Worm (Caenorhabditis elegans) whole organism, L4 larva: Measurements from ENCODE around the gene F58B4.5.
A peak's percentile ranks its signal among the peaks of the same experiment; 100 is the strongest.

Source experiments
- D1046.2 ChIP-seq: fragments of 200-800 bp; sonication (Bioruptor generic); IDR thresholded peaks from 2 replicates; pipeline ENCODE4 v1.3.6; 2022; ENCODE audit warnings: missing genetic modification characterization, missing compliant biosample characterization
- F26F4.8 ChIP-seq: fragments of 200-800 bp; sonication (Bioruptor generic); conservative IDR thresholded peaks from 2 replicates; pipeline ENCODE4 v1.3.6; 2022; ENCODE audit warnings: missing genetic modification characterization, missing compliant biosample characterization
- F37D6.2 ChIP-seq: sonication (generic microtip); optimal IDR thresholded peaks from 2 replicates; lab custom pipeline; 2016; ENCODE audit warnings: mild to moderate bottlenecking, missing genetic modification characterization, missing compliant biosample characterization
- F49E8.2 ChIP-seq: sonication (generic microtip); optimal IDR thresholded peaks from 2 replicates; lab custom pipeline; 2016; ENCODE audit warnings: missing compliant biosample characterization, mild to moderate bottlenecking, missing genetic modification characterization, borderline replicate concordance
- T20F7.1 ChIP-seq: fragments of 200-800 bp; sonication (Bioruptor generic); optimal IDR thresholded peaks from 2 replicates; lab custom pipeline; 2018; ENCODE audit warnings: mild to moderate bottlenecking, missing genetic modification characterization, missing compliant biosample characterization
- Y48G9A.11 ChIP-seq: fragments of 200-800 bp; sonication (Bioruptor generic); IDR thresholded peaks from 2 replicates; pipeline ENCODE4 v1.3.6; 2022; ENCODE audit warnings: missing genetic modification reagents, missing genetic modification characterization, missing compliant biosample characterization
- Y75B8A.6 ChIP-seq: fragments of 200-800 bp; sonication (Bioruptor generic); IDR thresholded peaks from 2 replicates; pipeline ENCODE4 v1.3.6; 2022; ENCODE audit warnings: missing genetic modification reagents, missing genetic modification characterization, missing compliant biosample characterization
- aly-2 ChIP-seq: sonication (generic microtip); optimal IDR thresholded peaks from 2 replicates; lab custom pipeline; 2018; ENCODE audit warnings: missing biosample characterization, missing genetic modification characterization
- ama-1 ChIP-seq: fragments of 150-350 bp; optimal IDR thresholded peaks from 2 replicates; lab custom pipeline; 2014; ENCODE audit warnings: inconsistent platforms, mixed read lengths
- attf-4 ChIP-seq: sonication (generic microtip); optimal IDR thresholded peaks from 3 replicates; lab custom pipeline; 2017; ENCODE audit warnings: missing biosample characterization, missing genetic modification characterization
- ceh-28 ChIP-seq: fragments of 150-350 bp; optimal IDR thresholded peaks from 2 replicates; lab custom pipeline; 2014; ENCODE audit warnings: missing biosample characterization, missing genetic modification reagents, missing genetic modification characterization
- ceh-32 ChIP-seq: sonication (generic microtip); optimal IDR thresholded peaks from 2 replicates; lab custom pipeline; 2016; ENCODE audit warnings: mild to moderate bottlenecking, missing genetic modification characterization, missing compliant biosample characterization; ENCODE audit not compliant: poor library complexity
- daf-16 ChIP-seq, 3 experiments: sonication (generic microtip); optimal IDR thresholded peaks; 2 replicates each; lab custom pipeline; 2016 to 2017; ENCODE audit warnings: missing genetic modification characterization in 3 of 3, missing genetic modification reagents in 3 of 3, mild to moderate bottlenecking in 2 of 3, missing compliant biosample characterization in 2 of 3, missing biosample characterization in 1 of 3, moderate library complexity in 1 of 3
- egl-43 ChIP-seq: fragments of 200-800 bp; sonication (Bioruptor generic); IDR thresholded peaks from 2 replicates; pipeline ENCODE4 v1.3.6; 2022; ENCODE audit warnings: missing genetic modification reagents, missing genetic modification characterization, missing compliant biosample characterization
- hlh-30 ChIP-seq: sonication (generic microtip); optimal IDR thresholded peaks from 2 replicates; lab custom pipeline; 2017; ENCODE audit warnings: antibody characterized with exemption, mild to moderate bottlenecking, missing genetic modification characterization, missing compliant biosample characterization; ENCODE audit not compliant: insufficient read depth
- jun-1 ChIP-seq: fragments of 150-350 bp; optimal IDR thresholded peaks from 2 replicates; lab custom pipeline; 2014; ENCODE audit warnings: missing biosample characterization, missing genetic modification reagents, missing genetic modification characterization
- lin-1 ChIP-seq: fragments of 200-800 bp; sonication (Bioruptor generic); IDR thresholded peaks from 2 replicates; pipeline ENCODE4 v1.3.6; 2022; ENCODE audit warnings: missing genetic modification reagents, missing genetic modification characterization, missing compliant biosample characterization
- lin-13 ChIP-seq: fragments of 150-350 bp; optimal IDR thresholded peaks from 2 replicates; lab custom pipeline; 2014; ENCODE audit warnings: missing biosample characterization, missing genetic modification reagents, missing genetic modification characterization
- lin-39 ChIP-seq: fragments of 150-350 bp; optimal IDR thresholded peaks from 2 replicates; lab custom pipeline; 2014; ENCODE audit warnings: missing biosample characterization, missing genetic modification reagents, missing genetic modification characterization
- lir-3 ChIP-seq: sonication (generic microtip); optimal IDR thresholded peaks from 2 replicates; lab custom pipeline; 2016; ENCODE audit warnings: mild to moderate bottlenecking, missing genetic modification characterization, missing compliant biosample characterization
- madf-5 ChIP-seq, 2 experiments: fragments of 200-800 bp; sonication (Bioruptor generic); IDR thresholded peaks; 2 replicates each; pipeline ENCODE4 v1.3.6; 2022; ENCODE audit warnings: missing compliant biosample characterization in 2 of 2, missing genetic modification characterization in 2 of 2
- mdl-1 ChIP-seq, 2 experiments: fragments of 150-350 bp in 1 of 2; sonication (generic microtip) in 1 of 2; optimal IDR thresholded peaks; 2 replicates each; lab custom pipeline; 2014 to 2017; ENCODE audit warnings: missing biosample characterization in 2 of 2, missing genetic modification characterization in 2 of 2
- mes-2 ChIP-seq: sonication (generic microtip); optimal IDR thresholded peaks from 2 replicates; lab custom pipeline; 2016; ENCODE audit warnings: missing genotype, mild to moderate bottlenecking, missing genetic modification characterization, missing compliant biosample characterization; ENCODE audit not compliant: poor library complexity, severe bottlenecking
- mxl-2 ChIP-seq: fragments of 200-800 bp; sonication (Bioruptor generic); conservative IDR thresholded peaks from 2 replicates; pipeline ENCODE4 v1.3.6; 2022; ENCODE audit warnings: missing genetic modification reagents, missing genetic modification characterization, missing compliant biosample characterization
- mxl-3 ChIP-seq: fragments of 200-800 bp; sonication (Bioruptor generic); optimal IDR thresholded peaks from 2 replicates; lab custom pipeline; 2018; ENCODE audit warnings: mild to moderate bottlenecking, missing genetic modification characterization, missing compliant biosample characterization
- nhr-10 ChIP-seq: fragments of 150-350 bp; optimal IDR thresholded peaks from 2 replicates; lab custom pipeline; 2014; ENCODE audit warnings: missing biosample characterization, missing genetic modification characterization
- nhr-11 ChIP-seq: fragments of 150-350 bp; optimal IDR thresholded peaks from 2 replicates; lab custom pipeline; 2014; ENCODE audit warnings: missing biosample characterization, missing genetic modification characterization
- nhr-76 ChIP-seq: fragments of 150-350 bp; optimal IDR thresholded peaks from 2 replicates; lab custom pipeline; 2014; ENCODE audit warnings: missing biosample characterization, missing genetic modification characterization
- pha-4 ChIP-seq, 2 experiments: fragments of 150-350 bp in 1 of 2; fragments of 200-800 bp in 1 of 2; sonication (Bioruptor generic) in 1 of 2; IDR thresholded peaks in 1 of 2; optimal IDR thresholded peaks in 1 of 2; 2 replicates each; pipeline versions ENCODE4 v1.3.6 to Lab custom; 2014 to 2022; ENCODE audit warnings: missing genetic modification characterization in 2 of 2, missing genetic modification reagents in 2 of 2, missing biosample characterization in 1 of 2, missing compliant biosample characterization in 1 of 2
- php-3 ChIP-seq: fragments of 200-800 bp; sonication (Bioruptor generic); IDR thresholded peaks from 2 replicates; pipeline ENCODE4 v1.3.6; 2022; ENCODE audit warnings: missing genetic modification reagents, missing genetic modification characterization, missing compliant biosample characterization
- pqm-1 ChIP-seq: sonication (generic microtip); optimal IDR thresholded peaks from 2 replicates; lab custom pipeline; 2017; ENCODE audit warnings: missing biosample characterization, missing genetic modification characterization
- snpc-1.2 ChIP-seq: fragments of 200-800 bp; sonication (Bioruptor generic); IDR thresholded peaks from 2 replicates; pipeline ENCODE4 v1.3.6; 2022; ENCODE audit warnings: missing genetic modification reagents, missing genetic modification characterization, missing compliant biosample characterization
- snpc-4 ChIP-seq: fragments of 150-350 bp; optimal IDR thresholded peaks from 2 replicates; lab custom pipeline; 2014; ENCODE audit warnings: missing biosample characterization, missing genetic modification characterization
- spr-1 ChIP-seq: sonication (generic microtip); optimal IDR thresholded peaks from 2 replicates; lab custom pipeline; 2016; ENCODE audit warnings: mild to moderate bottlenecking, missing genetic modification characterization, missing compliant biosample characterization
- spr-3 ChIP-seq: fragments of 200-800 bp; sonication (Bioruptor generic); optimal IDR thresholded peaks from 2 replicates; lab custom pipeline; 2018; ENCODE audit warnings: mild to moderate bottlenecking, missing genetic modification characterization, missing compliant biosample characterization
- tra-1 ChIP-seq: fragments of 200-800 bp; sonication (Bioruptor generic); IDR thresholded peaks from 2 replicates; pipeline ENCODE4 v1.3.6; 2022; ENCODE audit warnings: missing genetic modification reagents, missing genetic modification characterization, missing compliant biosample characterization
- unc-62 ChIP-seq, 3 experiments: fragments of 150-350 bp in 1 of 3; sonication (generic microtip); optimal IDR thresholded peaks in 2 of 3; peaks in 1 of 3; 1 replicate in 1 of 3; 2 replicates in 2 of 3; lab custom pipeline; 2014 to 2017; ENCODE audit warnings: missing biosample characterization in 3 of 3, missing genetic modification characterization in 3 of 3, missing genetic modification reagents in 3 of 3, missing genotype in 1 of 3
- zfp-2 ChIP-seq: sonication (generic microtip); optimal IDR thresholded peaks from 2 replicates; lab custom pipeline; 2016; ENCODE audit warnings: mild to moderate bottlenecking, missing genetic modification characterization, missing compliant biosample characterization
- zfp-3 ChIP-seq: fragments of 200-800 bp; sonication (Bioruptor generic); conservative IDR thresholded peaks from 2 replicates; pipeline ENCODE4 v1.3.6; 2022; ENCODE audit warnings: missing genetic modification reagents, missing genetic modification characterization, missing compliant biosample characterization
- zip-11 ChIP-seq: fragments of 200-800 bp; sonication (Bioruptor generic); IDR thresholded peaks from 2 replicates; pipeline ENCODE4 v1.3.6; 2022; ENCODE audit warnings: missing genetic modification characterization, missing compliant biosample characterization
- zip-2 ChIP-seq: fragments of 150-350 bp; optimal IDR thresholded peaks from 2 replicates; lab custom pipeline; 2014; ENCODE audit warnings: missing biosample characterization, missing genetic modification characterization
- ztf-11 ChIP-seq: fragments of 150-350 bp; optimal IDR thresholded peaks from 2 replicates; lab custom pipeline; 2014; ENCODE audit warnings: missing biosample characterization, missing genetic modification characterization

Gene F58B4.5

ce11 chrV:10887564-10887963 lies 44.9 kb upstream of the F58B4.5 start (continued):
- TF ChIP-seq zfp-3 (GFP tag; lab: Robert Waterston, UW), result peak; percentile 48; the same call in 1 of the 2 replicates
- TF ChIP-seq daf-16 (GFP tag; optimal IDR thresholded peaks at IDR 0.05; lab: Kevin White, UChicago), result no peak
- peak; percentile 27 for TF ChIP-seq daf-16 (tag; optimal IDR thresholded peaks at IDR 0.05; lab: Kevin White, UChicago)
- TF ChIP-seq spr-3 (GFP tag; lab: Kevin White, UChicago), result peak; percentile 17
- TF ChIP-seq php-3, result no peak
- no peak for TF ChIP-seq nhr-11 (tag; lab: Kevin White, UChicago)
- 0 out of 2 replicates have a peak, but pooled peaks have one; percentile 21 for TF ChIP-seq D1046.2
- no peak for TF ChIP-seq ceh-32 (tag; lab: Kevin White, UChicago)
- TF ChIP-seq Y75B8A.6 (GFP tag; lab: Robert Waterston, UW), result peak; percentile 61; the same call in 1 of the 2 replicates
- peak; percentile 31 for TF ChIP-seq T20F7.1 (GFP tag; lab: Kevin White, UChicago)
- peak; percentile 42 for TF ChIP-seq mes-2 (tag; lab: Kevin White, UChicago)
- TF ChIP-seq spr-1 (tag; lab: Kevin White, UChicago), result no peak
- peak in 1 of 2 experiments; percentile 68; a peak in 1 of 4 replicates for TF ChIP-seq madf-5 (GFP tag; IDR thresholded peaks at IDR 0.05; lab: Robert Waterston, UW)
- no peak for TF ChIP-seq lir-3 (tag; lab: Kevin White, UChicago)
- no peak for TF ChIP-seq tra-1

DNA sequence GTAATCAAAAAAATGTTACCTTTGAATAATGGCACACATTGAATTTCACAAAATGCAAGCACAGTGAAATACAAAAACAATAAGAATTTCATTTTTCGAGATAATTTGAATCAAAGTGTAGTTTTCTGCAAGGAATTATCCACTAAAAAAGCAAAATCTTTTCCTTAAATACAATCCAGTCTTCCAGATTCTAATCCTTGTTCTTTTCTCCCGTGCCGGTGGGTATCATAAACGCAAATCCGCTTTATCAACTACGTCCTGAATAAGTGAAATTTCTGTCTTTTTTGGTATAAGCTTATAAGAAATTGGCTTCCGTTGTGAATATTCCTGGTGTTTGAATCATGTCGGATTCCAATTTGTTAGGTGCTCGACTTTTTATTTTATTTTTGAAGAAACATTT lies 44.3 kb upstream of the F58B4.5 start:
- no peak for TF ChIP-seq Y48G9A.11 (GFP tag; lab: Robert Waterston, UW)
- TF ChIP-seq attf-4, result no peak
- TF ChIP-seq spr-3 (GFP tag; lab: Kevin White, UChicago), result no peak
- TF ChIP-seq ama-1, result peak; percentile 52
- no peak for TF ChIP-seq ceh-28 (tag; lab: Kevin White, UChicago)
- TF ChIP-seq snpc-1.2 (GFP tag; lab: Robert Waterston, UW), result no peak
- no peak for TF ChIP-seq daf-16 (GFP tag; optimal IDR thresholded peaks at IDR 0.05; lab: Kevin White, UChicago)
- peak; percentile 15 for TF ChIP-seq daf-16 (tag; optimal IDR thresholded peaks at IDR 0.05; lab: Kevin White, UChicago)
- no peak for TF ChIP-seq ztf-11 (tag; lab: Kevin White, UChicago)
- no peak for TF ChIP-seq mxl-2
- TF ChIP-seq mxl-3 (GFP tag; lab: Kevin White, UChicago), result no peak
- TF ChIP-seq aly-2, result no peak
- no peak for TF ChIP-seq pqm-1
- TF ChIP-seq, all 104 proteins: peak for 2

DNA sequence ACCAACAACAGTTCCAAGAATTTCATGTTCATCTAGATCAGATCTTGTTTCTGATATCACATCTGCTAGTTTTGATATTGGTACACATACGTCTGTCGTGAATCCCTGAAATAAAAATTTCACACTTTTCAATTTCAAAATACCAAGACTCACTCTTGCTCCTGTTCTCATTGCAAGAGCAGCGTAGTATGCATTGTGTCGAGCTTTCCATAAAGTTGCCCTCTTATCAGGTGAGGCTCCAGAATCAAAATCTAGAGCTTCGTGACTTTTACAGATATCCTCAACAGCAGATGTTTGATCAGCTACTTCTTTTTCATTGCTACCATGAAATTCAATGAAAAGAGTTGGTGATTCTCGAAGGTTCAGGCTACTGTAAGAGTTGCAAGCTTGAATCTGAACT lies 43.5 kb upstream of the F58B4.5 start, which contains the start of gene F32D8.11:
TSS of gene F32D8.11 (minus strand) at position 101 of the 400 bp plus-strand sequence.
- no peak for TF ChIP-seq snpc-4
- TF ChIP-seq lin-13 (GFP tag; lab: Kevin White, UChicago), result no peak
- TF ChIP-seq hlh-30, result no peak
- no peak for TF ChIP-seq nhr-76 (tag; lab: Kevin White, UChicago)
- no peak for TF ChIP-seq lin-1 (GFP tag; lab: Robert Waterston, UW)
- TF ChIP-seq pha-4 (GFP tag; IDR thresholded peaks at IDR 0.05; lab: Robert Waterston, UW), result no peak
- no peak for TF ChIP-seq pha-4 (tag; optimal IDR thresholded peaks at IDR 0.05; lab: Kevin White, UChicago)
- no peak for TF ChIP-seq zfp-3 (GFP tag; lab: Robert Waterston, UW)

DNA sequence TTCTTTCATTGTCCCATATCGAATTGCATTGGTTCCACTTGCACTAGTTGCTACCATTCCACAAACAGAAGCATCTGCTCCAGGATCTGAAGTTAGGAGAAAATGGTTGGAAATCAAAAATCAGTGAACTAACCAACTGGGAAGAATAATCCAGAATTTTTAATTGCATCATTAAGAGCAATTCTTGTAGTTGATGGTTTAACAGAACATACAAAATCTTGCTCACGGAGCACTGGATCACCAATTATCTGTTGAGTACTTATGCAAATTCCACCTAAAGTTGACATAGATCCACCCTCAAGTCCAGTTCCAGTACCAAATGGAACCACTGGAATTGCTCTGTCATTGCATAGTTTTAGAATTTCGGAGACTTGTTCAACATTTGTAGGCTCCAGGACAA lies 42.7 kb upstream of the F58B4.5 start:
- TF ChIP-seq unc-62 (GFP tag; optimal IDR thresholded peaks at IDR 0.05 in 1 of 2; lab: Kevin White, UChicago) (peak in 1 of 2 experiments; percentile 90), unc-62 (tag; optimal IDR thresholded peaks at IDR 0.05; lab: Kevin White, UChicago) (no peak), zfp-2 (tag; lab: Kevin White, UChicago) (no peak), Y48G9A.11 (GFP tag; lab: Robert Waterston, UW) (no peak)

- no peak for TF ChIP-seq lin-39 (tag; lab: Kevin White, UChicago)
- no peak for TF ChIP-seq ceh-32 (tag; lab: Kevin White, UChicago)
- TF ChIP-seq madf-5 (GFP tag; IDR thresholded peaks at IDR 0.05; lab: Robert Waterston, UW), result no peak
- TF ChIP-seq Y75B8A.6 (GFP tag; lab: Robert Waterston, UW), result no peak
- TF ChIP-seq jun-1 (tag; lab: Kevin White, UChicago), result no peak
- peak; percentile 47 for TF ChIP-seq nhr-11 (tag; lab: Kevin White, UChicago)
- no peak for TF ChIP-seq F49E8.2 (tag; lab: Kevin White, UChicago)
- peak in 1 of 2 experiments; percentile 42 for TF ChIP-seq mdl-1 (tag; optimal IDR thresholded peaks at IDR 0.05; lab: Kevin White, UChicago)
- no peak for TF ChIP-seq ama-1
- no peak for TF ChIP-seq F37D6.2
- peak; percentile 56 for TF ChIP-seq nhr-10 (tag; lab: Kevin White, UChicago)
- TF ChIP-seq zip-11 (GFP tag; lab: Robert Waterston, UW), result no peak
- TF ChIP-seq lir-3 (tag; lab: Kevin White, UChicago), result no peak
- TF ChIP-seq F26F4.8, result no peak
- TF ChIP-seq spr-3 (GFP tag; lab: Kevin White, UChicago), result no peak
- no peak for TF ChIP-seq egl-43 (GFP tag; lab: Robert Waterston, UW)
- no peak for TF ChIP-seq zip-2 (tag; lab: Kevin White, UChicago)
Observed at ce11 chrV:10890980-10891379, 41.5 kb upstream of the F58B4.5 start, which contains the start of gene F32D8.12. F32D8.12 (minus strand) TSS chrV:10891027.
